Fruit fly (Drosophila melanogaster): ENCODE measurements around the gene CG9581.

DNA sequence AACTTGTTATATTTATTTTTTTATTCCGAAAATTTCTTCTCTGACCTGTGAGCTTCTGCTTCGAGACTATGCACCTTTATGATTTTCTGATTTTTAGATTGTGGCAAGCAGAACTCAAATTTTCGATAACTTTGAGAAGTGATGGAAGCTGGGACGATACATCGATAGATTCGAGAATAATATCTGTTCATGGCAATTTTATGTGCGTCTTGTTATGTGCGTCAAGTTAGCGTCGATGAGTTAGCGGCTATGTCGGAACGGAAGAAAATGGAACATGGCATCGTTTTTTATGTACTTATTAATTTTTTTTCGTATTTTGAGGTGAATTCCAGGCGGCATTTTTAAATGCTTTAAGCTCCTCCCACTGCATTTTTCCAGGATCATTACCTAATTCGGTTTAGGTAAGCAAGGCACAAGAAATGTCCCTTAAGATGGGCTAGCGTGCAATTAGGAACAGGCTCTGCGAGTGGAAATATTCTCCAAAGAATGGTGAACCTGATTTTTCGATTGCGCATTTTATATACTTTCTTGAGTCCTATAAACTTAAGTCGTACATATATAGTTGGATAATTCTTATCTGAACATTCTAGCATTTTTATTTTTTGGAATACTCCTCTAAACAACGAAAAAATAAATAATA is 3.9 kb downstream of the CG9581 start, which contains the start of gene Phf7:
- TF ChIP-seq Myc (optimal IDR thresholded peaks at IDR 0.05) (no peak), insv (optimal IDR thresholded peaks at IDR 0.05) (no peak)

Measured in Kc167 (cell line).